Fruit fly (Drosophila melanogaster): ENCODE results near the gene CG44954.
A peak's percentile ranks its signal among the peaks of the same experiment; 100 is the strongest.

CG44954 gene

DNA sequence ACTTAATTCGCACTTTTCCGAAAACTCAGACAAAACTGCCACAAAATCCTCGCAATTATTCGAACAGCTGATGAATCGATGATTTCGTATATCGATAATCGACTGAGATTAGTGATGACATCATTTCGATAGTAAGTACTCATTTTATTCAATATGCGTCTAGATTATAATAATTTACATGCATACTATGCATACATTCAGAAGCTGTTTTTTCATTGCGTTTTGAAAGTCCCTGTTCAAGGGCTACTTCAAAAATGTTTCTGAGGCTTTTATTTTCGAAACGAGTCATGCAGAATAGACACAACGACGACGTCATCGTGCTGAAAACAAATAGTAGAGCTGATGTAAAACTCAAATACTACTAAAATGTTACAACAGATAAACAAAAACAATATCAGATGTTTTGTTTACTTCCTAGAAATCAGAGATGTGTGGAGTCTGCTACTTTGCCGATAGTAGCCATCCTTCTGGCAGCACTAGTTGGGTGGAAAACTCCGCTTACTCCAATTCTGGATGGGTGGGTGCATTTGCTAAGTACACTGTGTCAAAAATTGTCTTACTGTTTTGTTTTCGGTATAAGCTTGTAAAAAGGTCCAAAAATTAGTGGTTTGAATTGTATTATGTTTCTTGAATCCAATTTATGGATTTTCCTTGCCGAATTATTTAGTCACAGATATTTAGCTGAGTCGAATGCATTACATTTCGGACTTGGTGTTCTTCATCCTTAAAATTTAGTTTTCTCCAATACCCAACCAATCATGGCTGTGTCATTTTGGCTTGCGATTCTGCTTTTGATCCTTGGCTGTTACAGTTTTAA lies 20.1 kb downstream of the CG44954 start, which contains the start of the genes CG2246 and CG31021 (continued):
- peak; percentile 66 for TF ChIP-seq pnt (GFP tag; optimal IDR thresholded peaks at IDR 0.05)
- TF ChIP-seq CG11247 (GFP tag; IDR thresholded peaks at IDR 0.05): peak; percentile 54; the same call in 1 of the 2 replicates
- TF ChIP-seq HLH54F (GFP tag; optimal IDR thresholded peaks at IDR 0.05): peak; percentile 72
- peak; percentile 86 for TF ChIP-seq Ets97D (GFP tag; optimal IDR thresholded peaks at IDR 0.05)
- TF ChIP-seq CG17359 (tag; optimal IDR thresholded peaks at IDR 0.05): peak; percentile 19
- peak; percentile 48; the same call in 1 of the 2 replicates for TF ChIP-seq CG31441 (GFP tag; IDR thresholded peaks at IDR 0.05)
- peak; percentile 43 for TF ChIP-seq CG16815 (GFP tag; optimal IDR thresholded peaks at IDR 0.05)
- peak; percentile 42 for TF ChIP-seq CG9727 (GFP tag; optimal IDR thresholded peaks at IDR 0.05)
- TF ChIP-seq stc (GFP tag; IDR thresholded peaks at IDR 0.05): peak; percentile 57
- peak in 1 of 2 experiments; percentile 55 for TF ChIP-seq eve (GFP tag; optimal IDR thresholded peaks at IDR 0.05)
- TF ChIP-seq CG12744 (GFP tag; optimal IDR thresholded peaks at IDR 0.05): peak; percentile 39
- no peak for TF ChIP-seq Oaz (GFP tag; IDR thresholded peaks at IDR 0.05)
- no peak for TF ChIP-seq CG11723 (GFP tag; optimal IDR thresholded peaks at IDR 0.05)
- TF ChIP-seq GATAe (GFP tag; conservative IDR thresholded peaks at IDR 0.05): no peak
- TF ChIP-seq hbn (GFP tag; IDR thresholded peaks at IDR 0.05; ENCODE audit: partially characterized antibody): peak; percentile 59
- peak; percentile 72 for TF ChIP-seq pum (GFP tag; optimal IDR thresholded peaks at IDR 0.05)
- peak; percentile 34 for TF ChIP-seq YL-1 (GFP tag; optimal IDR thresholded peaks at IDR 0.05)
- TF ChIP-seq CG34422 (GFP tag; IDR thresholded peaks at IDR 0.05): peak; percentile 67; the same call in 2 of the 3 replicates
- TF ChIP-seq Hmr (GFP tag; optimal IDR thresholded peaks at IDR 0.05): peak; percentile 83
- peak; percentile 72; the same call in 2 of the 3 replicates for TF ChIP-seq CG34224 (GFP tag; IDR thresholded peaks at IDR 0.05; ENCODE audit: partially characterized antibody)
- no peak for TF ChIP-seq CG10209 (GFP tag; optimal IDR thresholded peaks at IDR 0.05)
- peak; percentile 43; the same call in 1 of the 2 replicates for TF ChIP-seq al (GFP tag; IDR thresholded peaks at IDR 0.05)
- peak; percentile 36 for TF ChIP-seq CG18619 (GFP tag; optimal IDR thresholded peaks at IDR 0.05)
- TF ChIP-seq Atf6 (GFP tag; IDR thresholded peaks at IDR 0.05): no peak
- peak; percentile 27 for TF ChIP-seq CG4854 (GFP tag; optimal IDR thresholded peaks at IDR 0.05)
- TF ChIP-seq CG10462 (GFP tag; optimal IDR thresholded peaks at IDR 0.05): peak; percentile 29
- peak; percentile 32 for TF ChIP-seq CG5245 (GFP tag; optimal IDR thresholded peaks at IDR 0.05)
- TF ChIP-seq CG7963 (GFP tag; IDR thresholded peaks at IDR 0.05; ENCODE audit: partially characterized antibody): peak; percentile 76; the same call in 2 of the 3 replicates
- TF ChIP-seq unpg (GFP tag; optimal IDR thresholded peaks at IDR 0.05): peak; percentile 16
- peak; percentile 43 for TF ChIP-seq CG13123 (GFP tag; optimal IDR thresholded peaks at IDR 0.05)
- TF ChIP-seq crp (GFP tag; optimal IDR thresholded peaks at IDR 0.05): peak; percentile 58 to 90
- TF ChIP-seq Awh (GFP tag; IDR thresholded peaks at IDR 0.05): 0 out of 2 replicates have a peak, but pooled peaks have one; percentile 28
- no peak for TF ChIP-seq MTF-1 (GFP tag; optimal IDR thresholded peaks at IDR 0.05; ENCODE audit: borderline replicate concordance)
- TF ChIP-seq D (optimal IDR thresholded peaks at IDR 0.05): no peak
- TF ChIP-seq D (GFP tag; optimal IDR thresholded peaks at IDR 0.05): no peak
- TF ChIP-seq Hey (tag; optimal IDR thresholded peaks at IDR 0.05): no peak
- peak; percentile 4 for TF ChIP-seq yki (optimal IDR thresholded peaks at IDR 0.05)
- TF ChIP-seq Six4 (GFP tag; optimal IDR thresholded peaks at IDR 0.05): peak; percentile 21
- no peak for TF ChIP-seq jing (GFP tag; optimal IDR thresholded peaks at IDR 0.05)
- peak; percentile 47 for TF ChIP-seq CG2678 (tag; optimal IDR thresholded peaks at IDR 0.05)
- TF ChIP-seq CHES-1-like (GFP tag; optimal IDR thresholded peaks at IDR 0.05): peak; percentile 64
- no peak for TF ChIP-seq ttk (GFP tag; IDR thresholded peaks at IDR 0.05)
- TF ChIP-seq exex (tag; optimal IDR thresholded peaks at IDR 0.05): peak; percentile 9
- peak; percentile 62 for TF ChIP-seq CG15514 (GFP tag; optimal IDR thresholded peaks at IDR 0.05)
- TF ChIP-seq CG18476 (GFP tag; optimal IDR thresholded peaks at IDR 0.05): peak; percentile 2
- TF ChIP-seq Stat92E (GFP tag; optimal IDR thresholded peaks at IDR 0.05): peak in 1 of 3 experiments; percentile 94
- TF ChIP-seq trem (tag; optimal IDR thresholded peaks at IDR 0.05): peak; percentile 62
- TF ChIP-seq psq (GFP tag; optimal IDR thresholded peaks at IDR 0.05): peak; percentile 45
